Fruit fly (Drosophila melanogaster) whole organism, pupa: ENCODE measurements around the gene endos.

Experiments used
- CG10348 ChIP-seq: fragments of 200-800 bp; sonication (Bioruptor generic); IDR thresholded peaks from 2 replicates; pipeline ENCODE4 v1.3.6; 2022; ENCODE audit warnings: missing biosample characterization, missing genetic modification characterization
- CG12605 ChIP-seq: fragments of 200-800 bp; sonication (Bioruptor generic); IDR thresholded peaks from 2 replicates; pipeline ENCODE4 v1.3.6; 2022; ENCODE audit warnings: missing biosample characterization, missing genetic modification characterization
- CG17806 ChIP-seq: fragments of 200-800 bp; sonication (Bioruptor generic); optimal IDR thresholded peaks from 2 replicates; lab custom pipeline; 2018; ENCODE audit warnings: missing biosample characterization, mild to moderate bottlenecking, missing genetic modification characterization, moderate library complexity
- CG32121 ChIP-seq: fragments of 200-800 bp; sonication (Bioruptor generic); IDR thresholded peaks from 2 replicates; pipeline ENCODE4 v1.3.6; 2022; ENCODE audit warnings: missing biosample characterization, missing genetic modification characterization
- CG8301 ChIP-seq: fragments of 200-800 bp; sonication (Bioruptor generic); optimal IDR thresholded peaks from 2 replicates; lab custom pipeline; 2018; ENCODE audit warnings: missing biosample characterization, mild to moderate bottlenecking, missing genetic modification characterization
- CG9948 ChIP-seq: fragments of 200-800 bp; sonication (Bioruptor generic); optimal IDR thresholded peaks from 2 replicates; lab custom pipeline; 2018; ENCODE audit warnings: missing biosample characterization, mild to moderate bottlenecking, missing genetic modification characterization, moderate library complexity
- D1 ChIP-seq: fragments of 200-800 bp; sonication (Bioruptor generic); optimal IDR thresholded peaks from 2 replicates; lab custom pipeline; 2018; ENCODE audit warnings: missing biosample characterization, mild to moderate bottlenecking, missing genetic modification characterization, moderate library complexity
- EcR ChIP-seq: fragments of 200-800 bp; sonication (Bioruptor generic); optimal IDR thresholded peaks from 3 replicates; lab custom pipeline; 2019; ENCODE audit warnings: missing biosample characterization, missing genetic modification characterization, mild to moderate bottlenecking, moderate library complexity, missing genetic modification reagents
- Ets98B ChIP-seq: fragments of 200-800 bp; sonication (Bioruptor generic); IDR thresholded peaks from 2 replicates; pipeline ENCODE4 v1.3.6; 2022; ENCODE audit warnings: missing biosample characterization, missing genetic modification characterization
- Pif1A ChIP-seq: fragments of 200-800 bp; sonication (Bioruptor generic); optimal IDR thresholded peaks from 3 replicates; lab custom pipeline; 2016; ENCODE audit warnings: missing biosample characterization, missing genetic modification characterization
- Snoo ChIP-seq: fragments of 200-800 bp; sonication (Bioruptor generic); optimal IDR thresholded peaks from 3 replicates; lab custom pipeline; 2017; ENCODE audit warnings: missing biosample characterization, mild to moderate bottlenecking, missing genetic modification characterization, inconsistent platforms
- fd96Ca ChIP-seq: fragments of 200-800 bp; sonication (Bioruptor generic); IDR thresholded peaks from 3 replicates; pipeline ENCODE4 v1.3.6; 2022; ENCODE audit warnings: missing biosample characterization, missing genetic modification characterization
- gl ChIP-seq: fragments of 200-800 bp; sonication (Bioruptor generic); optimal IDR thresholded peaks from 2 replicates; lab custom pipeline; 2018; ENCODE audit warnings: missing biosample characterization, mild to moderate bottlenecking, missing genetic modification characterization
- rn ChIP-seq: fragments of 200-800 bp; sonication (Bioruptor generic); IDR thresholded peaks from 2 replicates; pipeline ENCODE4 v1.3.6; 2022; ENCODE audit warnings: missing biosample characterization, missing genetic modification characterization

- TF ChIP-seq Snoo (tag; lab: Kevin White, UChicago): no peak
- TF ChIP-seq CG10348 (GFP tag; lab: Robert Waterston, UW): no peak
- TF ChIP-seq Pif1A: no peak
- no peak for TF ChIP-seq EcR (GFP tag; lab: Kevin White, UChicago)
- no peak for TF ChIP-seq gl
- no peak for TF ChIP-seq CG32121 (GFP tag; lab: Robert Waterston, UW)
- no peak for TF ChIP-seq fd96Ca (GFP tag; lab: Robert Waterston, UW)
- no peak; the same call in 1 of the 2 replicates for TF ChIP-seq Ets98B (GFP tag; lab: Robert Waterston, UW)
- TF ChIP-seq rn (GFP tag; lab: Robert Waterston, UW): no peak
- no peak for TF ChIP-seq D1 (tag; lab: Kevin White, UChicago)
- TF ChIP-seq CG9948 (tag; lab: Kevin White, UChicago): no peak
- no peak for TF ChIP-seq CG8301 (tag; lab: Kevin White, UChicago)
- TF ChIP-seq CG12605: no peak
- no peak for TF ChIP-seq CG17806 (tag; lab: Kevin White, UChicago)
Observed at dm6 chr3L:14064065-14064414, 32.5 kb upstream of the endos start.
